Worm (Caenorhabditis elegans) whole organism, late embryonic: ENCODE measurements around the gene oig-4.

Experiments used
- F13H6.1 ChIP-seq: sonication (generic microtip); optimal IDR thresholded peaks from 2 replicates; lab custom pipeline; 2016; ENCODE audit warnings: missing genetic modification characterization, missing compliant biosample characterization
- K02D7.2 ChIP-seq: sonication (generic microtip); optimal IDR thresholded peaks from 2 replicates; lab custom pipeline; 2017; ENCODE audit warnings: mild to moderate bottlenecking, missing genetic modification characterization, missing compliant biosample characterization
- T23F11.4 ChIP-seq: fragments of 200-800 bp; sonication (Bioruptor generic); optimal IDR thresholded peaks from 2 replicates; lab custom pipeline; 2018; ENCODE audit warnings: mild to moderate bottlenecking, missing genetic modification characterization, missing compliant biosample characterization
- ceh-18 ChIP-seq: sonication (generic microtip); optimal IDR thresholded peaks from 2 replicates; lab custom pipeline; 2016; ENCODE audit warnings: missing genetic modification characterization, missing compliant biosample characterization
- ceh-6 ChIP-seq: fragments of 200-800 bp; sonication (Bioruptor generic); optimal IDR thresholded peaks from 2 replicates; lab custom pipeline; 2018; ENCODE audit warnings: mild to moderate bottlenecking, missing genetic modification characterization, missing compliant biosample characterization
- dmd-4 ChIP-seq: sonication (generic microtip); optimal IDR thresholded peaks from 2 replicates; lab custom pipeline; 2016; ENCODE audit warnings: borderline replicate concordance, missing genetic modification characterization, missing compliant biosample characterization
- dve-1 ChIP-seq: sonication (generic microtip); optimal IDR thresholded peaks from 2 replicates; lab custom pipeline; 2017; ENCODE audit warnings: antibody characterized with exemption, mild to moderate bottlenecking, missing genetic modification characterization, missing compliant biosample characterization
- nfya-1 ChIP-seq: sonication (generic microtip); optimal IDR thresholded peaks from 2 replicates; lab custom pipeline; 2017; ENCODE audit warnings: missing genetic modification characterization, mild to moderate bottlenecking, missing compliant biosample characterization, antibody characterized with exemption, moderate library complexity
- nhr-11 ChIP-seq: fragments of 150-350 bp; optimal IDR thresholded peaks from 2 replicates; lab custom pipeline; 2014; ENCODE audit warnings: missing biosample characterization, missing genetic modification characterization
- odd-2 ChIP-seq: sonication (generic microtip); optimal IDR thresholded peaks from 2 replicates; lab custom pipeline; 2017; ENCODE audit warnings: antibody characterized with exemption, mild to moderate bottlenecking, missing genetic modification characterization, missing compliant biosample characterization
- pag-3 ChIP-seq: sonication (generic microtip); optimal IDR thresholded peaks from 2 replicates; lab custom pipeline; 2016; ENCODE audit warnings: missing compliant biosample characterization, missing genetic modification characterization, borderline replicate concordance

DNA sequence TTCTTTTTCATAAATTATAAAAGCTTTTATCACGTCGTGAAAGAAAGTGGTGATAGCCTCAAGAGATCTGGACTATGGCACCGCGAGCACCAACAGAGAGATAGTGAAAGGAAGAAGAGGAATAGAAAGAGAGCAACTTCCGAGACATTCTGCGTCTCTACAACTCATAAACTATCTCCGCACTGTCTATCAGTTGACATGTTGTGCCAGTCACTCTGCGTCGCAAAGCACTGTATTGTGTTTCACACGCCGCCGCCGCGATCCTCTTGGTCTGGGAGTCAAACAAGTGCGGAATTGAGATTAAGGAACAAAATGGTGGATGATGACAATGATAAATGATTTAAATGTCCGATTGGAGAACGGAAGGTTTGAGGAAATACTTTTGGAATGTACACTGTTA is 10.1 kb downstream of the oig-4 start:
- no peak for TF ChIP-seq K02D7.2 (tag; lab: Kevin White, UChicago)
- no peak for TF ChIP-seq ceh-6 (GFP tag; lab: Kevin White, UChicago)
- TF ChIP-seq dve-1 (tag; lab: Kevin White, UChicago): no peak
- TF ChIP-seq nfya-1 (tag; lab: Kevin White, UChicago): no peak
- no peak for TF ChIP-seq odd-2 (tag; lab: Kevin White, UChicago)
- TF ChIP-seq pag-3 (tag; lab: Kevin White, UChicago): no peak
- no peak for TF ChIP-seq ceh-18 (tag; lab: Kevin White, UChicago)
- no peak for TF ChIP-seq dmd-4 (tag; lab: Kevin White, UChicago)
- no peak for TF ChIP-seq T23F11.4
- no peak for TF ChIP-seq F13H6.1 (tag; lab: Kevin White, UChicago)
- no peak for TF ChIP-seq nhr-11 (tag; lab: Kevin White, UChicago)
